Fruit fly (Drosophila melanogaster): ENCODE measurements around the gene CG9536.

- TF ChIP-seq D (optimal IDR thresholded peaks at IDR 0.05): no peak
- TF ChIP-seq D (GFP tag; optimal IDR thresholded peaks at IDR 0.05): no peak
- no peak for TF ChIP-seq p53 (GFP tag; optimal IDR thresholded peaks at IDR 0.05)
- no peak for TF ChIP-seq jigr1 (GFP tag; IDR thresholded peaks at IDR 0.05)
- no peak for TF ChIP-seq CG17568 (GFP tag; optimal IDR thresholded peaks at IDR 0.05)
- TF ChIP-seq inv (GFP tag; IDR thresholded peaks at IDR 0.05; ENCODE audit: partially characterized antibody): no peak
- no peak for TF ChIP-seq GATAe (GFP tag; conservative IDR thresholded peaks at IDR 0.05)
- no peak for TF ChIP-seq Ravus (GFP tag; IDR thresholded peaks at IDR 0.05)
- TF ChIP-seq CG12071 (GFP tag; optimal IDR thresholded peaks at IDR 0.05): peak; percentile 38
Observed at dm6 chr2L:6494405-6494816, 17.6 kb upstream of the CG9536 start, which contains the start of gene CG9547.
